Worm (Caenorhabditis elegans) whole organism, L1 larva: Measurements from ENCODE around the gene spe-43.

ENCODE experiments used
- C16A3.4 ChIP-seq: fragments of 150-350 bp; optimal IDR thresholded peaks from 2 replicates; lab custom pipeline; 2014; ENCODE audit warnings: missing biosample characterization, missing genetic modification characterization
- C34B4.2 ChIP-seq: sonication (generic microtip); optimal IDR thresholded peaks from 2 replicates; lab custom pipeline; 2017; ENCODE audit warnings: mild to moderate bottlenecking, missing genetic modification characterization, missing compliant biosample characterization
- alr-1 ChIP-seq: fragments of 200-800 bp; sonication (Bioruptor generic); optimal IDR thresholded peaks from 2 replicates; lab custom pipeline; 2018; ENCODE audit warnings: borderline replicate concordance, mild to moderate bottlenecking, missing genetic modification characterization, missing compliant biosample characterization
- ama-1 ChIP-seq: fragments of 150-350 bp; optimal IDR thresholded peaks from 2 replicates; lab custom pipeline; 2014
- blmp-1 ChIP-seq: fragments of 150-350 bp; optimal IDR thresholded peaks from 2 replicates; lab custom pipeline; 2014; ENCODE audit warnings: missing biosample characterization, missing genetic modification characterization
- ceh-8 ChIP-seq: fragments of 200-800 bp; sonication (Bioruptor generic); optimal IDR thresholded peaks from 2 replicates; lab custom pipeline; 2018; ENCODE audit warnings: mild to moderate bottlenecking, missing genetic modification characterization, moderate library complexity, missing compliant biosample characterization
- ceh-88 ChIP-seq: fragments of 200-800 bp; sonication (Bioruptor generic); IDR thresholded peaks from 2 replicates; pipeline ENCODE4 v1.3.6; 2022; ENCODE audit warnings: missing genetic modification characterization, missing compliant biosample characterization
- dpl-1 ChIP-seq, 3 experiments: fragments of 150-350 bp in 2 of 3; sonication (generic microtip) in 1 of 3; optimal IDR thresholded peaks; 2 replicates each; lab custom pipeline; 2014 to 2017; ENCODE audit warnings: missing biosample characterization in 3 of 3, missing genetic modification characterization in 3 of 3, missing genetic modification reagents in 3 of 3
- efl-1 ChIP-seq, 4 experiments: fragments of 150-350 bp; optimal IDR thresholded peaks in 3 of 4; peaks in 1 of 4; 1 replicate in 1 of 4; 2 replicates in 3 of 4; lab custom pipeline; 2014; ENCODE audit warnings: missing biosample characterization in 2 of 4, missing genetic modification characterization in 2 of 4, missing genetic modification reagents in 2 of 4
- fkh-4 ChIP-seq: sonication (generic microtip); optimal IDR thresholded peaks from 2 replicates; lab custom pipeline; 2016; ENCODE audit warnings: missing compliant biosample characterization, missing genetic modification characterization, borderline replicate concordance
- fkh-8 ChIP-seq: sonication (generic microtip); optimal IDR thresholded peaks from 2 replicates; lab custom pipeline; 2016; ENCODE audit warnings: mild to moderate bottlenecking, missing genetic modification characterization, missing compliant biosample characterization
- fos-1 ChIP-seq: fragments of 150-350 bp; optimal IDR thresholded peaks from 2 replicates; lab custom pipeline; 2014; ENCODE audit warnings: missing biosample characterization, missing genetic modification characterization
- hlh-17 ChIP-seq: fragments of 200-800 bp; sonication (Bioruptor generic); optimal IDR thresholded peaks from 2 replicates; lab custom pipeline; 2018; ENCODE audit warnings: missing genetic modification characterization, mild to moderate bottlenecking, missing compliant biosample characterization, moderate library complexity, borderline replicate concordance
- isw-1 ChIP-seq: fragments of 200-800 bp; sonication (Bioruptor generic); IDR thresholded peaks from 2 replicates; pipeline ENCODE4 v1.3.6; 2022; ENCODE audit warnings: missing genetic modification characterization, missing compliant biosample characterization
- lin-14 ChIP-seq: fragments of 200-800 bp; sonication (Bioruptor generic); optimal IDR thresholded peaks from 2 replicates; lab custom pipeline; 2018; ENCODE audit warnings: mild to moderate bottlenecking, missing genetic modification characterization, moderate library complexity, missing compliant biosample characterization
- lin-39 ChIP-seq: fragments of 150-350 bp; optimal IDR thresholded peaks from 2 replicates; lab custom pipeline; 2014; ENCODE audit warnings: missing biosample characterization, missing genetic modification reagents, missing genetic modification characterization
- lsy-2 ChIP-seq, 2 experiments: fragments of 150-350 bp; optimal IDR thresholded peaks; 2 replicates each; lab custom pipeline; 2014; ENCODE audit warnings: missing biosample characterization in 2 of 2, missing genetic modification characterization in 2 of 2
- mab-9 ChIP-seq: fragments of 200-800 bp; sonication (Bioruptor generic); IDR thresholded peaks from 2 replicates; pipeline ENCODE4 v1.3.6; 2022; ENCODE audit warnings: missing genetic modification reagents, missing genetic modification characterization, missing compliant biosample characterization
- nhr-28 ChIP-seq: fragments of 150-350 bp; optimal IDR thresholded peaks from 2 replicates; lab custom pipeline; 2014; ENCODE audit warnings: missing biosample characterization, missing genetic modification characterization
- nhr-47 ChIP-seq: sonication (generic microtip); optimal IDR thresholded peaks from 2 replicates; lab custom pipeline; 2016; ENCODE audit warnings: mild to moderate bottlenecking, missing genetic modification characterization, moderate library complexity, missing compliant biosample characterization
- nhr-76 ChIP-seq: sonication (generic microtip); optimal IDR thresholded peaks from 2 replicates; lab custom pipeline; 2017; ENCODE audit warnings: missing biosample characterization, missing genetic modification characterization
- nhr-77 ChIP-seq: fragments of 150-350 bp; optimal IDR thresholded peaks from 2 replicates; lab custom pipeline; 2014; ENCODE audit warnings: missing biosample characterization, missing genetic modification characterization
- nhr-84 ChIP-seq: sonication (generic microtip); optimal IDR thresholded peaks from 2 replicates; lab custom pipeline; 2017; ENCODE audit warnings: missing biosample characterization, missing genetic modification characterization
- pag-3 ChIP-seq: sonication (generic microtip); optimal IDR thresholded peaks from 2 replicates; lab custom pipeline; 2017; ENCODE audit warnings: missing genetic modification characterization, mild to moderate bottlenecking, missing compliant biosample characterization, antibody characterized with exemption, borderline replicate concordance; ENCODE audit not compliant: insufficient read depth
- pax-3 ChIP-seq: fragments of 200-800 bp; sonication (Bioruptor generic); optimal IDR thresholded peaks from 2 replicates; lab custom pipeline; 2018; ENCODE audit warnings: mild to moderate bottlenecking, missing genetic modification characterization, moderate library complexity, missing compliant biosample characterization
- skn-1 ChIP-seq: fragments of 150-350 bp; optimal IDR thresholded peaks from 2 replicates; lab custom pipeline; 2014; ENCODE audit warnings: missing biosample characterization, missing genetic modification characterization
- snpc-4 ChIP-seq: fragments of 150-350 bp; optimal IDR thresholded peaks from 2 replicates; lab custom pipeline; 2014; ENCODE audit warnings: missing biosample characterization, missing genetic modification characterization
- sptf-1 ChIP-seq: fragments of 150-350 bp; optimal IDR thresholded peaks from 2 replicates; lab custom pipeline; 2014; ENCODE audit warnings: missing biosample characterization, missing genetic modification characterization
- tbx-2 ChIP-seq: sonication (generic microtip); optimal IDR thresholded peaks from 2 replicates; lab custom pipeline; 2016; ENCODE audit warnings: missing genetic modification characterization, missing compliant biosample characterization
- tlp-1 ChIP-seq: fragments of 150-350 bp; optimal IDR thresholded peaks from 2 replicates; lab custom pipeline; 2014; ENCODE audit warnings: missing biosample characterization, missing genetic modification characterization
- unc-30 ChIP-seq: sonication (generic microtip); optimal IDR thresholded peaks from 2 replicates; lab custom pipeline; 2017; ENCODE audit warnings: missing biosample characterization, missing genetic modification characterization
- unc-62 ChIP-seq: fragments of 150-350 bp; optimal IDR thresholded peaks from 2 replicates; lab custom pipeline; 2014; ENCODE audit warnings: missing biosample characterization, missing genetic modification reagents, missing genetic modification characterization
- ztf-4 ChIP-seq: fragments of 150-350 bp; optimal IDR thresholded peaks from 2 replicates; lab custom pipeline; 2014; ENCODE audit warnings: missing biosample characterization, missing genetic modification characterization

spe-43 gene

DNA sequence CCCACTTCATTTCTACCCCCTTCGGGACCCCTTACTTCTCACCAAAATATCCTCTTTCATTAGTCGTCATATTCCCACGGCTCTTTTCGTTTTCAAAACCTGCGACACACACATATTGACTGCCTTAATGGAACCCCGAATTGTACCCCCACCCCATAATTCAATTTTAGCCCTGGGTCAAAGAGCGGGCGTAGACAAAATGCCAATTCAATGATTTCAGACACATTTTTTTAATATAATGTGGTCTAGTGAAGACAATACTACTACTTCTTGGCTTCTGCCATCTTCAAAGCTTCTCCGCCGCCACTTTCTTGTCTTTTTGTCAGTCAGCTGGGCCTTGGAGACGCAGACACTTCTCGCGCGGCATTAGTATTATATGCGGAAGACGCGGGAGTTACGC, 14.4 kb downstream of the spe-43 start:
- TF ChIP-seq efl-1 (optimal IDR thresholded peaks at IDR 0.05; lab: Kevin White, UChicago) (no peak), efl-1 (GFP tag; optimal IDR thresholded peaks at IDR 0.05 in 1 of 2; lab: Kevin White, UChicago) (peak in 1 of 2 experiments; percentile 39), alr-1 (tag; lab: Kevin White, UChicago) (no peak)

DNA sequence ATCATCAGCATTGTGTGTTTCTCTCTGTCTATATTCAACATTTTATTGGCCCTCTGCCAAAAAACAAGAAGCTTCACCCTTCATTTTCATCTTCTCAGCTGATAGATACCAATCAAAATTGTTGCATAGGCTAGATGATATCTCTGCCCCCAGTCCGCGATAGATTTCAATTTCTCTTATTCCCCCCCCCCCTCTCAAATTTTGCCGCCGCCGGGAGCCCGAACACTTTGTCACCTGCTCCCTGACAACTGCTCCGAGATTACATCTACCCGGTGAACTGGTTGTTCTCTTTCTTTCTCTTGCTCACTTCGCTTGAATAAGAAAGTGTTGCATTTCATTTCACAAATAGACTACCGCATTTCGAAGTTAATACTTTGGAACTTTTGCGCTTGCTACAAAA, 16.2 kb downstream of the spe-43 start:
- TF ChIP-seq nhr-47 (no peak), pag-3 (tag; lab: Kevin White, UChicago) (peak; percentile 48), lin-14 (peak; percentile 66)

- TF ChIP-seq tlp-1, result no peak
- TF ChIP-seq hlh-17 (GFP tag; lab: Kevin White, UChicago), result no peak
- TF ChIP-seq fos-1 (tag; lab: Kevin White, UChicago), result no peak
- TF ChIP-seq C34B4.2 (tag; lab: Kevin White, UChicago), result no peak
- TF ChIP-seq nhr-84 (tag; lab: Kevin White, UChicago), result no peak
- TF ChIP-seq snpc-4, result no peak
- no peak for TF ChIP-seq ztf-4
Measured at ce11 chrIV:13121396-13121795, 20.8 kb downstream of the spe-43 start.

DNA sequence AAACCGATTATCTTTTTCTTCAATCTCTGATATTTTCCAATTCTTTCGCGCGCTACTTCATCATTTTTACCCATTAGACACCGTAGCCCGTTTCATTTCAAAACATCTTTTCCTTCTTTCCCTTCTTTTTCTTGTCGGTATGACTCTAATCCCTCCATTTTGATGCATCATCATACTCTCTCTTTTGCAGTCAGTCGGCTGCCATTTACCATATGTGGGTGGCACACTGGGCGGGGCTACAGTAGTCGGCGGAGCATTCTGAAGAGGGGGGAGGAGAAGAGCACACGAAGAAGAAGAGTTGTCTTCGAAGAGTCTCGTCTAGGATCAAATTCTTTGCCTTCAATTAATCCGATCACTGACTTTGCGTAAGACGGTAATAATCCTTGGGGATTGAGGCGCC, 23.4 kb downstream of the spe-43 start, which contains the start of gene unc-30:
Gene unc-30, plus strand, starts transcription at position 184 of the 400 bp plus-strand sequence.
- no peak for TF ChIP-seq nhr-76 (tag; lab: Kevin White, UChicago)
- no peak for TF ChIP-seq dpl-1 (GFP tag; optimal IDR thresholded peaks at IDR 0.05; lab: Kevin White, UChicago)
- TF ChIP-seq unc-62 (GFP tag; lab: Kevin White, UChicago), result no peak
- no peak for TF ChIP-seq C16A3.4 (tag; lab: Kevin White, UChicago)
- no peak for TF ChIP-seq ceh-8 (GFP tag; lab: Kevin White, UChicago)
- TF ChIP-seq isw-1 (GFP tag; lab: Robert Waterston, UW), result no peak
- no peak for TF ChIP-seq nhr-77
- no peak for TF ChIP-seq fkh-8 (tag; lab: Kevin White, UChicago)
- TF ChIP-seq tbx-2, result no peak
- no peak for TF ChIP-seq fkh-4 (tag; lab: Kevin White, UChicago)
- no peak for TF ChIP-seq ztf-4
- no peak for TF ChIP-seq lin-39 (tag; lab: Kevin White, UChicago)
- TF ChIP-seq lin-14, result peak; percentile 27
- peak in 1 of 2 experiments; percentile 8 for TF ChIP-seq lsy-2 (tag; optimal IDR thresholded peaks at IDR 0.05; lab: Kevin White, UChicago)
- no peak for TF ChIP-seq skn-1 (tag; lab: Kevin White, UChicago)
- 0 out of 2 replicates have a peak, but pooled peaks have one; percentile 26 for TF ChIP-seq mab-9 (GFP tag; lab: Robert Waterston, UW)
- TF ChIP-seq pax-3 (tag; lab: Kevin White, UChicago), result no peak

- TF ChIP-seq blmp-1 (tag; lab: Kevin White, UChicago), result peak; percentile 87
- no peak for TF ChIP-seq ama-1
- TF ChIP-seq lin-39 (tag; lab: Kevin White, UChicago), result no peak
- no peak for TF ChIP-seq unc-30 (tag; lab: Kevin White, UChicago)
- TF ChIP-seq nhr-28 (tag; lab: Kevin White, UChicago), result no peak
- TF ChIP-seq ceh-88 (GFP tag; lab: Robert Waterston, UW), result no peak
Measured at ce11 chrIV:13116679-13117078, 25.5 kb downstream of the spe-43 start.

ce11 chrIV:13112982-13113381, 29.2 kb downstream of the spe-43 start, which contains the start of gene best-2:
best-2 (minus strand) TSS chrIV:13113082.
- TF ChIP-seq sptf-1, result no peak
